Fruit fly (Drosophila melanogaster) whole organism, wandering third instar larva: ENCODE results near the gene CG1662.

Experiments used
- Abd-B ChIP-seq: fragments of >200 bp; optimal IDR thresholded peaks from 2 replicates; lab custom pipeline; 2017; ENCODE audit warnings: missing biosample characterization, missing genetic modification characterization
- CG9705 ChIP-seq: fragments of 200-800 bp; sonication (Bioruptor generic); optimal IDR thresholded peaks from 2 replicates; lab custom pipeline; 2018; ENCODE audit warnings: missing biosample characterization, mild to moderate bottlenecking, missing genetic modification characterization
- CrebA ChIP-seq: fragments of 200-800 bp; sonication (Bioruptor generic); optimal IDR thresholded peaks from 2 replicates; lab custom pipeline; 2016; ENCODE audit warnings: missing biosample characterization, mild to moderate bottlenecking, missing genetic modification characterization, borderline replicate concordance
- Dfd ChIP-seq: fragments of >200 bp; optimal IDR thresholded peaks from 2 replicates; lab custom pipeline; 2017; ENCODE audit warnings: missing biosample characterization, missing genetic modification characterization
- Dif ChIP-seq: fragments of 200-275, 200-300 bp; sonication (Bioruptor generic); optimal IDR thresholded peaks from 2 replicates; lab custom pipeline; 2018; ENCODE audit warnings: missing biosample characterization, missing genetic modification characterization; ENCODE audit not compliant: partially characterized antibody
- GATAd ChIP-seq: sonication (Bioruptor generic); optimal IDR thresholded peaks from 2 replicates; lab custom pipeline; 2016; ENCODE audit warnings: missing biosample characterization, missing genetic modification characterization
- HLH106 ChIP-seq: fragments of 200-800 bp; optimal IDR thresholded peaks from 3 replicates; lab custom pipeline; 2019; ENCODE audit warnings: missing biosample characterization, mild to moderate bottlenecking, missing genetic modification characterization, moderate library complexity
- Hnf4 ChIP-seq: fragments of 200-800 bp; sonication (Bioruptor generic); optimal IDR thresholded peaks from 2 replicates; lab custom pipeline; 2016; ENCODE audit warnings: missing biosample characterization, mild to moderate bottlenecking, missing genetic modification characterization
- Hr78 ChIP-seq: fragments of >200 bp; optimal IDR thresholded peaks from 2 replicates; lab custom pipeline; 2017; ENCODE audit warnings: missing biosample characterization, missing genetic modification characterization
- Hr83 ChIP-seq: fragments of 200-300 bp; sonication (Bioruptor generic); optimal IDR thresholded peaks from 2 replicates; lab custom pipeline; 2016; ENCODE audit warnings: missing biosample characterization, mild to moderate bottlenecking, missing genetic modification characterization, moderate library complexity; ENCODE audit not compliant: poor library complexity, severe bottlenecking
- Jra ChIP-seq: sonication (Bioruptor generic); optimal IDR thresholded peaks from 2 replicates; lab custom pipeline; 2016; ENCODE audit warnings: missing biosample characterization, missing genetic modification characterization
- Mio ChIP-seq: sonication (Bioruptor generic); optimal IDR thresholded peaks from 2 replicates; lab custom pipeline; 2016; ENCODE audit warnings: missing biosample characterization, missing genetic modification characterization
- Myc ChIP-seq: fragments of >200 bp; optimal IDR thresholded peaks from 2 replicates; lab custom pipeline; 2017
- N ChIP-seq: fragments of >200 bp; optimal IDR thresholded peaks from 2 replicates; lab custom pipeline; 2018; ENCODE audit warnings: missing biosample characterization, missing external identifiers, missing genetic modification characterization
- OdsH ChIP-seq: fragments of 200-800 bp; sonication (Bioruptor generic); optimal IDR thresholded peaks from 2 replicates; lab custom pipeline; 2016; ENCODE audit warnings: missing biosample characterization, mild to moderate bottlenecking, missing genetic modification characterization
- Rel ChIP-seq, 2 experiments: fragments of 200-800 bp; sonication (Bioruptor generic) in 1 of 2; optimal IDR thresholded peaks; 2 replicates in 1 of 2; 3 replicates in 1 of 2; lab custom pipeline; 2016 to 2019; ENCODE audit warnings: mild to moderate bottlenecking in 2 of 2, missing biosample characterization in 2 of 2, missing genetic modification characterization in 2 of 2, moderate library complexity in 1 of 2
- Sp1 ChIP-seq: fragments of 200-800 bp; sonication (Bioruptor generic); optimal IDR thresholded peaks from 3 replicates; lab custom pipeline; 2019; ENCODE audit warnings: missing biosample characterization, mild to moderate bottlenecking, missing genetic modification characterization, moderate library complexity
- Vsx2 ChIP-seq: fragments of 200-300, 225-300 bp; sonication (Bioruptor generic); optimal IDR thresholded peaks from 2 replicates; lab custom pipeline; 2018; ENCODE audit warnings: missing biosample characterization, missing genetic modification characterization; ENCODE audit not compliant: partially characterized antibody
- br ChIP-seq: fragments of 200-800 bp; sonication (Bioruptor generic); optimal IDR thresholded peaks from 2 replicates; lab custom pipeline; 2016; ENCODE audit warnings: missing biosample characterization, missing genetic modification characterization
- brk ChIP-seq: fragments of 200-800 bp; sonication (Bioruptor generic); optimal IDR thresholded peaks from 2 replicates; lab custom pipeline; 2016; ENCODE audit warnings: missing biosample characterization, mild to moderate bottlenecking, missing genetic modification characterization
- dl ChIP-seq, 2 experiments: fragments of 175-275, 200-275 bp in 1 of 2; fragments of 200-275 bp in 1 of 2; sonication (Bioruptor generic); optimal IDR thresholded peaks; lab custom pipeline; 2018; ENCODE audit warnings: mild to moderate bottlenecking in 2 of 2, missing biosample characterization in 2 of 2, missing genetic modification characterization in 2 of 2, moderate library complexity in 2 of 2; ENCODE audit not compliant: partially characterized antibody in 2 of 2, insufficient read depth in 1 of 2
- dmrt93B ChIP-seq: fragments of 200-800 bp; sonication (Bioruptor generic); optimal IDR thresholded peaks from 2 replicates; lab custom pipeline; 2018; ENCODE audit warnings: missing biosample characterization, mild to moderate bottlenecking, missing genetic modification characterization
- dsf ChIP-seq: sonication (Bioruptor generic); optimal IDR thresholded peaks from 2 replicates; lab custom pipeline; 2016; ENCODE audit warnings: missing biosample characterization, missing genetic modification characterization, borderline replicate concordance
- ey ChIP-seq: fragments of 200-800 bp; sonication (Bioruptor generic); optimal IDR thresholded peaks from 2 replicates; lab custom pipeline; 2016; ENCODE audit warnings: missing biosample characterization, missing genetic modification characterization
- fru ChIP-seq: fragments of 200-800 bp; sonication (Bioruptor generic); optimal IDR thresholded peaks from 3 replicates; lab custom pipeline; 2016; ENCODE audit warnings: missing biosample characterization, mild to moderate bottlenecking, missing genetic modification characterization
- h ChIP-seq: fragments of 200-800 bp; sonication (Bioruptor generic); optimal IDR thresholded peaks from 3 replicates; lab custom pipeline; 2016; ENCODE audit warnings: missing biosample characterization, mild to moderate bottlenecking, missing genetic modification characterization
- lola ChIP-seq: fragments of >200 bp; optimal IDR thresholded peaks from 2 replicates; lab custom pipeline; 2017; ENCODE audit warnings: missing biosample characterization, missing genetic modification characterization
- pan ChIP-seq: fragments of >200 bp; optimal IDR thresholded peaks from 2 replicates; lab custom pipeline; 2017
- psq ChIP-seq: fragments of 200-800 bp; sonication (Bioruptor generic); optimal IDR thresholded peaks from 3 replicates; lab custom pipeline; 2017; ENCODE audit warnings: missing biosample characterization, mild to moderate bottlenecking, missing genetic modification characterization, moderate library complexity
- rgr ChIP-seq: fragments of 200-800 bp; sonication (Bioruptor generic); optimal IDR thresholded peaks from 3 replicates; lab custom pipeline; 2016; ENCODE audit warnings: missing biosample characterization, mild to moderate bottlenecking, missing genetic modification characterization
- sage ChIP-seq: fragments of 200-800 bp; sonication (Bioruptor generic); optimal IDR thresholded peaks from 2 replicates; lab custom pipeline; 2016; ENCODE audit warnings: missing biosample characterization, mild to moderate bottlenecking, missing genetic modification characterization
- sv ChIP-seq: fragments of 200-800 bp; sonication (Bioruptor generic); optimal IDR thresholded peaks from 3 replicates; lab custom pipeline; 2016; ENCODE audit warnings: missing biosample characterization, missing genetic modification characterization
- tai ChIP-seq: sonication (Bioruptor generic); optimal IDR thresholded peaks from 2 replicates; lab custom pipeline; 2016; ENCODE audit warnings: missing biosample characterization, missing genetic modification characterization
- usp ChIP-seq: fragments of >200 bp; optimal IDR thresholded peaks from 2 replicates; lab custom pipeline; 2017; ENCODE audit warnings: missing biosample characterization, missing genetic modification characterization
- woc ChIP-seq: sonication (Bioruptor generic); optimal IDR thresholded peaks from 2 replicates; lab custom pipeline; 2016; ENCODE audit warnings: missing biosample characterization, mild to moderate bottlenecking, missing genetic modification characterization

CG1662 gene

DNA sequence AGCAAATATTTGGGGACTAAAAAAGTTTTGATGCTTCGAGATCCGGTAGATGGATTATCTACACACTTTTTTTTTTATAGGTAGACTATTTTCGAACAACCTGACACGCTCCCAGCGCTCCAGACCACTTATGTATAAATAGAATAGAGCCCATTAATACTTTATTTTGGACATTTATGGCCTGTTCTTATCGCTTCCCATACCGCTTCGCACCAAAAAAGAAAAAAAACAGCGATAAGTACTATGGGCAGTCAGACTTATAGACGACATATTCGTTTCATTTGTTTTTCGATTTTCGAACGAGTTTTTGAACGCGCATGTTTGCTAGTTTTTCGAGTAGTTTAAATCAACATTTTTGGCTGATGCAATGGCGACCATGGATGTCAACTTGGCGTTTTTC is 10.2 kb downstream of the CG1662 start:
- TF ChIP-seq Myc (lab: Kevin White, UChicago) (no peak), rgr (GFP tag; lab: Kevin White, UChicago) (no peak), GATAd (no peak), OdsH (GFP tag; lab: Kevin White, UChicago) (no peak), Hr83 (GFP tag; lab: Kevin White, UChicago) (no peak), CrebA (GFP tag; lab: Kevin White, UChicago) (no peak), dsf (GFP tag; lab: Kevin White, UChicago) (no peak), Sp1 (GFP tag; lab: Kevin White, UChicago) (no peak), Vsx2 (GFP tag; lab: Kevin White, UChicago) (no peak), lola (GFP tag; lab: Kevin White, UChicago) (no peak), sv (no peak), usp (no peak), woc (GFP tag; lab: Kevin White, UChicago) (no peak), Hnf4 (GFP tag; lab: Kevin White, UChicago) (no peak), Hr78 (GFP tag; lab: Kevin White, UChicago) (no peak), Jra (no peak), Dfd (GFP tag; lab: Kevin White, UChicago) (no peak), HLH106 (no peak)

DNA sequence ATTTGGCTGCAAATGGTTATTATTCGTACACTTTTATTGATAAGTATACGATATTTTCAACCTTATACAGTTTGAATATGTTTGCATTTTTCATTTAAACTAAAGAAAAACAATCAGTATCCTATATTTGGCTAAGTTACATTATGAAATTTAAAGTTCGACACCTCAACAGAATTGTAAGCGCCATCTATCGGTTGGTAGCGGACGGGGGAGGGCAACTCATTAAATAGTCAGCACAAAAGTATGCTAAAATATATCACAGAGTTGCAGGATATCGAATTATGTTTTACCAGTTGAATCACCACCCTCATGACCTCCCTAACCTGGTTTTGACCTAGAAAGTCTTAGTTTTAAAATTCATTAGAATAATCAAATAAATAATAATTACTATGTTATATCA is 13.9 kb downstream of the CG1662 start:
- TF ChIP-seq Myc (lab: Kevin White, UChicago) (peak; percentile 32), HLH106 (no peak)

- TF ChIP-seq GATAd (no peak), psq (GFP tag; lab: Kevin White, UChicago) (no peak), Mio (no peak), fru (no peak), Dfd (GFP tag; lab: Kevin White, UChicago) (no peak), Hr78 (GFP tag; lab: Kevin White, UChicago) (no peak), pan (lab: Kevin White, UChicago) (no peak), HLH106 (no peak), N (no peak), Dif (GFP tag; lab: Kevin White, UChicago) (no peak), brk (GFP tag; lab: Kevin White, UChicago) (no peak), CG9705 (GFP tag; lab: Kevin White, UChicago) (no peak), CrebA (GFP tag; lab: Kevin White, UChicago) (no peak)
These were observed 15.4 kb downstream of the CG1662 start, which contains the start of gene CG12725 for dm6 chrX:13402763-13403162. Gene CG12725 (minus strand): TSS chrX:13402863.

- TF ChIP-seq CrebA (GFP tag; lab: Kevin White, UChicago) (peak; percentile 46), Dif (GFP tag; lab: Kevin White, UChicago) (no peak)
- TF ChIP-seq, all 38 proteins: peak for 1
These were observed 16.2 kb downstream of the CG1662 start for dm6 chrX:13403553-13403952.

DNA sequence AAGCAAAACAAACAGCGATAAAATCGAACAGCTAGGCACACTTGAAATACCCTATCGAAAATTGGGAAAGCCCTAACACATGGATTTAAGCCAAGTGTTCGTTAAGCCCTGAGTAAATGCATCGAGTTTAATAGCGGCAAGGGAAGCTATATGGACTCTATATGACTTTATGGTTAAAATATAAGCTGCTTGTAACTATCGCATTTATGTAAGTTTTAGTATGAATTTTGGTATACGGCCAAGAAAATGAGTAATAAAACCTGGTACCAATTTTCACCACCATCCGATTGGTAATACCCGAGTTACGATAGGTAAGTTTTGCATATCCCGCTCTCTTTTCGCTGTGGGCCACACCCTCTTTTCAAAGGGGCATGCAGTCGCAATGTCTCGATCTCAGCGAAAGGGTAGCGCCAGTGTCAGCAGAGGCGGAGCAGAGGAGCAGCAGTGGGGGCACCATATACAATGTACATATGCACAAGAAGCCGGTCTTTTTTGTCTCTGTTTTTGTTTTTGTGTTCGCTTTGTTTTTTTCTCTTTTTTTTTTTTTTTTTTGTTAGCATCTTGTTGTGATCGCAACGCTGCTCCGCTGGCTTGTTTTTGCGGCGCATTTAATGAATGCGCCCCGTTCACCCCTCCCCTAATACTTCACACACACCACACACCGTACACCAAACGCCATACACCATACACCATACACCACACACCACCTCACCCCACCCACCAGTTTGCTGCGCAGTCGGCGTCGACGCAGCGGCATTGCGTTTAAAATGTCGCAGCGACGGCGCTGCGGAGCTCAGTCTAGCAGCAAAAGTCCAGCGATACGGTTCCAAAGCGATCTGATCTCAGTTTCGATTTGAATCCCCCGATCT is 16.8 kb downstream of the CG1662 start, which contains the start of gene GstT4:
Gene GstT4, plus strand, starts transcription at position 788 of the 869 bp plus-strand sequence.
- no peak for TF ChIP-seq Abd-B
- TF ChIP-seq dsf (GFP tag; lab: Kevin White, UChicago) = no peak
- TF ChIP-seq Rel (GFP tag; optimal IDR thresholded peaks at IDR 0.05; lab: Kevin White, UChicago) = peak; percentile 97
- peak; percentile 88 for TF ChIP-seq Rel (tag; optimal IDR thresholded peaks at IDR 0.05; lab: Kevin White, UChicago)
- no peak for TF ChIP-seq Dfd (GFP tag; lab: Kevin White, UChicago)
- peak; percentile 80 for TF ChIP-seq OdsH (GFP tag; lab: Kevin White, UChicago)
- peak; percentile 76 for TF ChIP-seq brk (GFP tag; lab: Kevin White, UChicago)
- peak; percentile 90 for TF ChIP-seq Hnf4 (GFP tag; lab: Kevin White, UChicago)
- no peak for TF ChIP-seq CrebA (GFP tag; lab: Kevin White, UChicago)
- peak; percentile 85 for TF ChIP-seq fru
- peak; percentile 57 for TF ChIP-seq ey (GFP tag; lab: Kevin White, UChicago)
- TF ChIP-seq pan (lab: Kevin White, UChicago) = no peak
- peak; percentile 86 for TF ChIP-seq h (GFP tag; lab: Kevin White, UChicago)
- peak; percentile 67 for TF ChIP-seq Jra
- peak; percentile 33 for TF ChIP-seq dmrt93B (GFP tag; lab: Kevin White, UChicago)
- no peak for TF ChIP-seq dl (GFP tag; optimal IDR thresholded peaks at IDR 0.05; lab: Kevin White, UChicago; ENCODE audit: insufficient read depth in 1 of 2, partially characterized antibody in 2 of 2)
- TF ChIP-seq usp = no peak
- TF ChIP-seq rgr (GFP tag; lab: Kevin White, UChicago) = peak; percentile 76
- TF ChIP-seq lola (GFP tag; lab: Kevin White, UChicago) = no peak
- TF ChIP-seq Hr83 (GFP tag; lab: Kevin White, UChicago) = peak; percentile 39
- peak; percentile 85 for TF ChIP-seq sage
- TF ChIP-seq Dif (GFP tag; lab: Kevin White, UChicago) = no peak
- TF ChIP-seq Hr78 (GFP tag; lab: Kevin White, UChicago) = no peak
- TF ChIP-seq Vsx2 (GFP tag; lab: Kevin White, UChicago) = no peak
- peak; percentile 97 for TF ChIP-seq psq (GFP tag; lab: Kevin White, UChicago)
- TF ChIP-seq N = no peak
- no peak for TF ChIP-seq tai (GFP tag; lab: Kevin White, UChicago)
- no peak for TF ChIP-seq CG9705 (GFP tag; lab: Kevin White, UChicago)
- TF ChIP-seq HLH106 = no peak
- no peak for TF ChIP-seq Myc (lab: Kevin White, UChicago)
- peak; percentile 87 for TF ChIP-seq br (GFP tag; lab: Kevin White, UChicago)
